Fruit fly (Drosophila melanogaster): ENCODE data around the gene mRpL23.

The mRpL23 gene

DNA sequence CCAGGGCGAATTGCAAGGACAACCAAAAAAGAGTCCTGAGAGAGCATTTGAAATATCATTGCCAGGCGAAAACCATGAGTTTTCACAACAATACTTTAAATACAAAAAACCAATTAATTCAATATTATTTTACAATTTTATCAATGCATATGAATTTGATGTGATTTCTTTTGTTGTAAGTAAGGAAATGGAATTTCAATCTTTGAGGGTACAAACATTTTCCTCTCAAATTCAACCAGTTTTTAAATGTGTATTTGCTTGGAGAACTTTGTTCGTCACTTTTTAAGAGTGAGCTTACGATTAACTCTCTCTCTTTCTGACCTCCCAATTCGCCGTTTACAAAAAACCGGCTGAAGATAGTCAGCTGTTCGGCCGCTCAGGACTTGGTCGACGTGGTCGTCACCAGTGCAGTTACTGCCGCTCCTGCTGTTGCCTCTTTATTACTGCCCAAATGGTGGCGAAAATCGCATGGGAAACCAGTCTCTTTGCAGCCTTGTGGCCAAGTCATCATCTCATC, 38.1 kb upstream of the mRpL23 start (continued):
- TF ChIP-seq Antp (GFP tag; optimal IDR thresholded peaks at IDR 0.05) (no peak), dmrt99B (tag; optimal IDR thresholded peaks at IDR 0.05) (peak; percentile 62), CG12659 (GFP tag; optimal IDR thresholded peaks at IDR 0.05) (peak; percentile 49), CG13287 (GFP tag; IDR thresholded peaks at IDR 0.05; ENCODE audit: partially characterized antibody) (no peak), Trl (optimal IDR thresholded peaks at IDR 0.05) (peak; percentile 31 to 66), Trl (GFP tag; optimal IDR thresholded peaks at IDR 0.05) (no peak), CG13424 (tag; optimal IDR thresholded peaks at IDR 0.05) (peak; percentile 72), Dbx (GFP tag; IDR thresholded peaks at IDR 0.05) (peak; percentile 69; the same call in 2 of the 3 replicates), CG30020 (tag; optimal IDR thresholded peaks at IDR 0.05) (no peak), Dip3 (GFP tag; optimal IDR thresholded peaks at IDR 0.05) (no peak), ase (GFP tag; IDR thresholded peaks at IDR 0.05) (0 out of 3 replicates have a peak, but pooled peaks have one; percentile 31), psq (GFP tag; optimal IDR thresholded peaks at IDR 0.05) (no peak), Fer2 (tag; optimal IDR thresholded peaks at IDR 0.05) (peak; percentile 18), CrebB (tag; optimal IDR thresholded peaks at IDR 0.05) (no peak), Bteb2 (GFP tag; optimal IDR thresholded peaks at IDR 0.05) (no peak), CG10431 (GFP tag; optimal IDR thresholded peaks at IDR 0.05) (no peak), Hr78 (GFP tag; optimal IDR thresholded peaks at IDR 0.05) (no peak), Drgx (GFP tag; IDR thresholded peaks at IDR 0.05) (peak; percentile 44; the same call in 1 of the 2 replicates), luna (GFP tag; optimal IDR thresholded peaks at IDR 0.05) (no peak), CG17186 (GFP tag; optimal IDR thresholded peaks at IDR 0.05) (no peak), twi (tag; optimal IDR thresholded peaks at IDR 0.05) (no peak), gsb (GFP tag; IDR thresholded peaks at IDR 0.05) (no peak), CG14860 (GFP tag; IDR thresholded peaks at IDR 0.05; ENCODE audit: partially characterized antibody) (no peak), tx (GFP tag; optimal IDR thresholded peaks at IDR 0.05) (no peak), pb (GFP tag; optimal IDR thresholded peaks at IDR 0.05) (no peak), Asciz (GFP tag; optimal IDR thresholded peaks at IDR 0.05) (no peak), onecut (GFP tag; IDR thresholded peaks at IDR 0.05) (0 out of 2 replicates have a peak, but pooled peaks have one; percentile 12), TFAM (GFP tag; optimal IDR thresholded peaks at IDR 0.05) (no peak), Hr51 (GFP tag; optimal IDR thresholded peaks at IDR 0.05) (peak in 1 of 2 experiments; percentile 59), Lhr (GFP tag; optimal IDR thresholded peaks at IDR 0.05) (no peak), CG18599 (GFP tag; optimal IDR thresholded peaks at IDR 0.05) (peak; percentile 90), CG31441 (GFP tag; IDR thresholded peaks at IDR 0.05) (no peak), sima (GFP tag; optimal IDR thresholded peaks at IDR 0.05) (no peak), CG17802 (tag; optimal IDR thresholded peaks at IDR 0.05) (no peak), CG10543 (GFP tag; optimal IDR thresholded peaks at IDR 0.05) (peak; percentile 21), croc (GFP tag; conservative IDR thresholded peaks at IDR 0.05) (no peak), CG7372 (GFP tag; IDR thresholded peaks at IDR 0.05) (peak; percentile 32; the same call in 1 of the 2 replicates), pfk (GFP tag; optimal IDR thresholded peaks at IDR 0.05) (no peak), CG3847 (GFP tag; IDR thresholded peaks at IDR 0.05) (0 out of 2 replicates have a peak, but pooled peaks have one; percentile 29), MBD-R2 (GFP tag; IDR thresholded peaks at IDR 0.05) (no peak; the same call in 1 of the 2 replicates), gro (GFP tag; optimal IDR thresholded peaks at IDR 0.05) (no peak), CG12299 (tag; optimal IDR thresholded peaks at IDR 0.05) (no peak), ato (GFP tag; IDR thresholded peaks at IDR 0.05; ENCODE audit: partially characterized antibody) (no peak), seq (GFP tag; IDR thresholded peaks at IDR 0.05) (0 out of 2 replicates have a peak, but pooled peaks have one; percentile 13), otp (GFP tag; IDR thresholded peaks at IDR 0.05) (no peak), emc (GFP tag; optimal IDR thresholded peaks at IDR 0.05) (no peak), HLH4C (GFP tag; IDR thresholded peaks at IDR 0.05; ENCODE audit: partially characterized antibody) (no peak), fru (optimal IDR thresholded peaks at IDR 0.05) (no peak), z (GFP tag; IDR thresholded peaks at IDR 0.05) (no peak), CG15601 (tag; optimal IDR thresholded peaks at IDR 0.05) (no peak)

Measured in whole organism, embryonic.